Worm (Caenorhabditis elegans): Measurements from ENCODE around the gene R107.2.

The R107.2 gene

ce11 chrIII:9045838-9046237 is at the start of gene R107.2:
Gene R107.2 (minus strand): TSS chrIII:9045938.
- no peak for TF ChIP-seq lin-15B (tag; optimal IDR thresholded peaks at IDR 0.05)
- TF ChIP-seq gei-8 (GFP tag; optimal IDR thresholded peaks at IDR 0.05): no peak
- no peak for TF ChIP-seq skn-1 (tag; optimal IDR thresholded peaks at IDR 0.05)
- no peak for TF ChIP-seq ceh-28 (tag; optimal IDR thresholded peaks at IDR 0.05)
- no peak for TF ChIP-seq snpc-1.2 (GFP tag; IDR thresholded peaks at IDR 0.05)
- TF ChIP-seq dve-1 (tag; optimal IDR thresholded peaks at IDR 0.05; ENCODE audit: insufficient read depth): peak; percentile 6
- no peak for TF ChIP-seq Y5F2A.4 (GFP tag; optimal IDR thresholded peaks at IDR 0.05)
- no peak for TF ChIP-seq dmd-6 (GFP tag; IDR thresholded peaks at IDR 0.05)
- TF ChIP-seq lin-13 (GFP tag; optimal IDR thresholded peaks at IDR 0.05): no peak
- TF ChIP-seq attf-4 (tag; optimal IDR thresholded peaks at IDR 0.05): no peak
- TF ChIP-seq snpc-4 (tag; optimal IDR thresholded peaks at IDR 0.05): no peak
- TF ChIP-seq daf-16 (GFP tag; optimal IDR thresholded peaks at IDR 0.05): no peak
- TF ChIP-seq daf-16 (tag; optimal IDR thresholded peaks at IDR 0.05): peak; percentile 11
- no peak for TF ChIP-seq mdl-1 (tag; optimal IDR thresholded peaks at IDR 0.05)
- TF ChIP-seq php-3 (GFP tag; IDR thresholded peaks at IDR 0.05): no peak

ce11 chrIII:9091392-9092291 is 45.9 kb upstream of the R107.2 start, which contains the start of gene glp-1:
Gene glp-1 (plus strand): TSS chrIII:9092241.
- TF ChIP-seq lin-15B (tag; optimal IDR thresholded peaks at IDR 0.05) (no peak), mep-1 (tag; optimal IDR thresholded peaks at IDR 0.05) (no peak), spr-1 (tag; optimal IDR thresholded peaks at IDR 0.05) (no peak), unc-62 (GFP tag; optimal IDR thresholded peaks at IDR 0.05 in 1 of 2) (peak in 1 of 2 experiments; percentile 72), unc-62 (tag; optimal IDR thresholded peaks at IDR 0.05) (no peak), unc-130 (GFP tag; optimal IDR thresholded peaks at IDR 0.05) (peak; percentile 41), Y48G9A.11 (GFP tag; IDR thresholded peaks at IDR 0.05) (peak; percentile 34; the same call in 1 of the 2 replicates)

ce11 chrIII:9089325-9089823 is 43.6 kb upstream of the R107.2 start, which contains the start of the genes mccc-2 and mrpl-44:
Gene mccc-2 (minus strand): TSS chrIII:9089375.
Gene mrpl-44 (minus strand): TSS chrIII:9089375.
- TF ChIP-seq lin-29 (GFP tag; IDR thresholded peaks at IDR 0.05) (no peak), zfp-3 (GFP tag; conservative IDR thresholded peaks at IDR 0.05) (no peak), T20F7.1 (GFP tag; optimal IDR thresholded peaks at IDR 0.05) (peak; percentile 97), dpl-1 (GFP tag; optimal IDR thresholded peaks at IDR 0.05) (peak; percentile 86), sdz-12 (GFP tag; optimal IDR thresholded peaks at IDR 0.05) (no peak), Y48G9A.11 (GFP tag; IDR thresholded peaks at IDR 0.05) (peak; percentile 69; the same call in 1 of the 2 replicates), mes-2 (tag; optimal IDR thresholded peaks at IDR 0.05; ENCODE audit: poor library complexity, severe bottlenecking) (peak; percentile 36)

- TF ChIP-seq hmg-1.1 (GFP tag; IDR thresholded peaks at IDR 0.05): no peak
- no peak for TF ChIP-seq duxl-1 (tag; optimal IDR thresholded peaks at IDR 0.05; ENCODE audit: poor library complexity)
- no peak for TF ChIP-seq snpc-4 (tag; optimal IDR thresholded peaks at IDR 0.05)
- TF ChIP-seq mdt-29 (GFP tag; IDR thresholded peaks at IDR 0.05): no peak
- no peak for TF ChIP-seq Y105C5A.15 (GFP tag; IDR thresholded peaks at IDR 0.05)
- TF ChIP-seq daf-12 (tag; optimal IDR thresholded peaks at IDR 0.05): no peak
- no peak for TF ChIP-seq ceh-44 (GFP tag; IDR thresholded peaks at IDR 0.05)
- no peak for TF ChIP-seq Y75B8A.6 (GFP tag; IDR thresholded peaks at IDR 0.05)
- peak in 1 of 2 experiments; percentile 50 for TF ChIP-seq daf-16 (GFP tag; optimal IDR thresholded peaks at IDR 0.05)
- TF ChIP-seq daf-16 (tag; optimal IDR thresholded peaks at IDR 0.05): peak; percentile 78
- no peak for TF ChIP-seq nhr-77 (tag; optimal IDR thresholded peaks at IDR 0.05)
- no peak for TF ChIP-seq dve-1 (tag; optimal IDR thresholded peaks at IDR 0.05; ENCODE audit: insufficient read depth)
- TF ChIP-seq snpc-1.2 (GFP tag; IDR thresholded peaks at IDR 0.05): no peak
- TF ChIP-seq hlh-11 (tag; optimal IDR thresholded peaks at IDR 0.05): peak; percentile 2
- TF ChIP-seq F10B5.3 (tag; optimal IDR thresholded peaks at IDR 0.05): no peak
- no peak for TF ChIP-seq mxl-2 (GFP tag; conservative IDR thresholded peaks at IDR 0.05)
- no peak for TF ChIP-seq vab-7 (GFP tag; IDR thresholded peaks at IDR 0.05)
- no peak for TF ChIP-seq nhr-28 (tag; optimal IDR thresholded peaks at IDR 0.05)
- TF ChIP-seq spr-3 (GFP tag; optimal IDR thresholded peaks at IDR 0.05): no peak
- peak; percentile 6 for TF ChIP-seq mep-1 (tag; optimal IDR thresholded peaks at IDR 0.05)
- TF ChIP-seq ctbp-1 (GFP tag; IDR thresholded peaks at IDR 0.05): no peak
- TF ChIP-seq set-16 (GFP tag; IDR thresholded peaks at IDR 0.05): no peak
These were observed 38.6 kb upstream of the R107.2 start for ce11 chrIII:9084329-9084728.
